Fruit fly (Drosophila melanogaster) whole organism, adult: ENCODE results near the gene drpr.

Source experiments
- CG1620 ChIP-seq: fragments of 200-800 bp; sonication (Bioruptor generic); optimal IDR thresholded peaks from 2 replicates; lab custom pipeline; 2016; ENCODE audit warnings: missing biosample characterization, missing genetic modification characterization
- CG33017 ChIP-seq: fragments of 200-800 bp; sonication (Bioruptor generic); optimal IDR thresholded peaks from 2 replicates; lab custom pipeline; 2018; ENCODE audit warnings: missing biosample characterization, mild to moderate bottlenecking, missing genetic modification characterization, moderate library complexity
- CG5204 ChIP-seq: fragments of 200-800 bp; sonication (Bioruptor generic); optimal IDR thresholded peaks from 2 replicates; lab custom pipeline; 2016; ENCODE audit warnings: missing biosample characterization, missing genetic modification characterization
- CG7101 ChIP-seq: fragments of 200-800 bp; sonication (Bioruptor generic); optimal IDR thresholded peaks from 2 replicates; lab custom pipeline; 2018; ENCODE audit warnings: missing biosample characterization, mild to moderate bottlenecking, missing genetic modification characterization, moderate library complexity
- Crg-1 ChIP-seq: fragments of 200-800 bp; sonication (Bioruptor generic); optimal IDR thresholded peaks from 2 replicates; lab custom pipeline; 2016; ENCODE audit warnings: missing biosample characterization, missing genetic modification characterization
- bab1 ChIP-seq: fragments of 200-800 bp; sonication (Bioruptor generic); optimal IDR thresholded peaks from 3 replicates; lab custom pipeline; 2019; ENCODE audit warnings: missing biosample characterization, mild to moderate bottlenecking, missing genetic modification characterization, moderate library complexity
- cic ChIP-seq: fragments of 200-800 bp; sonication (Bioruptor generic); optimal IDR thresholded peaks from 2 replicates; lab custom pipeline; 2017; ENCODE audit warnings: missing biosample characterization, mild to moderate bottlenecking, missing genetic modification characterization, moderate library complexity
- kay ChIP-seq: fragments of 200-800 bp; sonication (Bioruptor generic); peaks from one replicate; lab custom pipeline; 2016; ENCODE audit warnings: missing biosample characterization, missing genetic modification characterization, borderline replicate concordance
- ovo ChIP-seq: fragments of 200-800 bp; sonication (Bioruptor generic); optimal IDR thresholded peaks from 2 replicates; lab custom pipeline; 2016; ENCODE audit warnings: missing biosample characterization, missing genetic modification characterization
- pad ChIP-seq: fragments of 200-800 bp; sonication (Bioruptor generic); optimal IDR thresholded peaks from 3 replicates; lab custom pipeline; 2017; ENCODE audit warnings: missing biosample characterization, missing genetic modification characterization, mild to moderate bottlenecking, moderate library complexity, missing genetic modification reagents
- toe ChIP-seq: fragments of 200-800 bp; sonication (Bioruptor generic); optimal IDR thresholded peaks from 2 replicates; lab custom pipeline; 2016; ENCODE audit warnings: missing biosample characterization, missing genetic modification characterization

- TF ChIP-seq CG33017 (tag; lab: Kevin White, UChicago) (no peak), cic (GFP tag; lab: Kevin White, UChicago) (peak; percentile 10), toe (GFP tag; lab: Kevin White, UChicago) (no peak), CG7101 (tag; lab: Kevin White, UChicago) (no peak), CG5204 (GFP tag; lab: Kevin White, UChicago) (no peak), CG1620 (GFP tag; lab: Kevin White, UChicago) (no peak), kay (GFP tag; lab: Kevin White, UChicago) (no peak), ovo (GFP tag; lab: Kevin White, UChicago) (no peak), Crg-1 (no peak), pad (no peak), bab1 (no peak)
Measured at dm6 chr3L:1738375-1739328, 7.7 kb upstream of the drpr start, which contains the start of gene Gk2.
